Worm (Caenorhabditis elegans) whole organism, L3 larva: ENCODE data around the gene fbxa-73.
A peak's percentile ranks its signal among the peaks of the same experiment; 100 is the strongest.

Experiments used
- ZK546.5 ChIP-seq: sonication (generic microtip); optimal IDR thresholded peaks from 2 replicates; lab custom pipeline; 2017; ENCODE audit warnings: missing biosample characterization, missing genetic modification characterization
- ama-1 ChIP-seq: fragments of 150-350 bp; optimal IDR thresholded peaks from 2 replicates; lab custom pipeline; 2018
- ceh-16 ChIP-seq: sonication (generic microtip); optimal IDR thresholded peaks from 2 replicates; lab custom pipeline; 2017; ENCODE audit warnings: missing biosample characterization, missing genetic modification characterization
- ceh-28 ChIP-seq: fragments of 150-350 bp; optimal IDR thresholded peaks from 2 replicates; lab custom pipeline; 2014; ENCODE audit warnings: missing biosample characterization, missing genetic modification reagents, missing genetic modification characterization
- daf-12 ChIP-seq: fragments of 150-350 bp; optimal IDR thresholded peaks from 2 replicates; lab custom pipeline; 2014; ENCODE audit warnings: missing biosample characterization, missing genetic modification reagents, missing genetic modification characterization
- egl-5 ChIP-seq: fragments of 150-350 bp; optimal IDR thresholded peaks from 2 replicates; lab custom pipeline; 2017; ENCODE audit warnings: missing biosample characterization, missing genetic modification reagents, missing genetic modification characterization, inconsistent platforms
- elt-1 ChIP-seq: fragments of 150-350 bp; optimal IDR thresholded peaks from 2 replicates; lab custom pipeline; 2014; ENCODE audit warnings: missing biosample characterization, missing genetic modification characterization
- elt-2 ChIP-seq: sonication (generic microtip); optimal IDR thresholded peaks from 2 replicates; lab custom pipeline; 2016; ENCODE audit warnings: missing genetic modification reagents, mild to moderate bottlenecking, missing genetic modification characterization, missing compliant biosample characterization
- elt-3 ChIP-seq, 3 experiments: fragments of 150-350 bp in 1 of 3; sonication (generic microtip) in 2 of 3; optimal IDR thresholded peaks; 2 replicates in 2 of 3; 4 replicates in 1 of 3; lab custom pipeline; 2014 to 2017; ENCODE audit warnings: missing biosample characterization in 3 of 3, missing genetic modification characterization in 3 of 3
- eor-1 ChIP-seq, 2 experiments: fragments of 150-350 bp; optimal IDR thresholded peaks; 2 replicates each; lab custom pipeline; 2014 to 2018; ENCODE audit warnings: missing biosample characterization in 2 of 2, missing genetic modification characterization in 2 of 2
- fkh-10 ChIP-seq: sonication (generic microtip); optimal IDR thresholded peaks from 2 replicates; lab custom pipeline; 2017; ENCODE audit warnings: missing biosample characterization, missing genetic modification reagents, missing genetic modification characterization
- fkh-2 ChIP-seq: fragments of 150-350 bp; optimal IDR thresholded peaks from 2 replicates; lab custom pipeline; 2014; ENCODE audit warnings: missing biosample characterization, missing genetic modification reagents, missing genetic modification characterization
- fos-1 ChIP-seq: fragments of 150-350 bp; optimal IDR thresholded peaks from 2 replicates; lab custom pipeline; 2014; ENCODE audit warnings: missing biosample characterization, missing genetic modification characterization
- lin-15B ChIP-seq: fragments of 150-350 bp; optimal IDR thresholded peaks from 2 replicates; lab custom pipeline; 2014; ENCODE audit warnings: missing biosample characterization, missing genetic modification characterization
- lin-39 ChIP-seq: fragments of 150-350 bp; optimal IDR thresholded peaks from 2 replicates; lab custom pipeline; 2018; ENCODE audit warnings: missing biosample characterization, missing genetic modification reagents, missing genetic modification characterization
- nfya-1 ChIP-seq: sonication (generic microtip); optimal IDR thresholded peaks from 2 replicates; lab custom pipeline; 2017; ENCODE audit warnings: missing genetic modification characterization, mild to moderate bottlenecking, missing compliant biosample characterization, antibody characterized with exemption, moderate library complexity; ENCODE audit not compliant: insufficient read depth
- nhr-11 ChIP-seq: fragments of 150-350 bp; optimal IDR thresholded peaks from 2 replicates; lab custom pipeline; 2014; ENCODE audit warnings: missing biosample characterization, missing genetic modification characterization
- nhr-12 ChIP-seq: fragments of 150-350 bp; optimal IDR thresholded peaks from 2 replicates; lab custom pipeline; 2014; ENCODE audit warnings: missing biosample characterization, missing genetic modification characterization
- nhr-23 ChIP-seq: fragments of 150-350 bp; optimal IDR thresholded peaks from 2 replicates; lab custom pipeline; 2014; ENCODE audit warnings: missing biosample characterization, missing genetic modification reagents, missing genetic modification characterization
- nhr-25 ChIP-seq: sonication (generic microtip); optimal IDR thresholded peaks from 2 replicates; lab custom pipeline; 2017; ENCODE audit warnings: missing biosample characterization, missing genetic modification characterization
- nhr-76 ChIP-seq: fragments of 150-350 bp; sonication (generic microtip); optimal IDR thresholded peaks from 5 replicates; lab custom pipeline; 2014; ENCODE audit warnings: missing biosample characterization, missing genetic modification characterization
- nhr-77 ChIP-seq: fragments of 150-350 bp; optimal IDR thresholded peaks from 2 replicates; lab custom pipeline; 2014; ENCODE audit warnings: missing biosample characterization, missing genetic modification characterization
- pqm-1 ChIP-seq: fragments of 150-350 bp; optimal IDR thresholded peaks from 2 replicates; lab custom pipeline; 2017; ENCODE audit warnings: missing biosample characterization, missing genetic modification characterization, inconsistent platforms
- sea-2 ChIP-seq: fragments of 150-350 bp; sonication (generic microtip); optimal IDR thresholded peaks from 4 replicates; lab custom pipeline; 2014; ENCODE audit warnings: missing biosample characterization, missing genetic modification reagents, missing genetic modification characterization
- skn-1 ChIP-seq: fragments of 150-350 bp; optimal IDR thresholded peaks from 2 replicates; lab custom pipeline; 2014; ENCODE audit warnings: missing biosample characterization, missing genetic modification characterization
- snpc-4 ChIP-seq: fragments of 150-350 bp; optimal IDR thresholded peaks from 2 replicates; lab custom pipeline; 2014; ENCODE audit warnings: missing biosample characterization, missing genetic modification characterization
- tbx-2 ChIP-seq: sonication (generic microtip); optimal IDR thresholded peaks from 2 replicates; lab custom pipeline; 2016; ENCODE audit warnings: mild to moderate bottlenecking, missing genetic modification characterization, missing compliant biosample characterization
- unc-39 ChIP-seq: sonication (generic microtip); optimal IDR thresholded peaks from 4 replicates; lab custom pipeline; 2017; ENCODE audit warnings: missing biosample characterization, missing genetic modification characterization
- unc-62 ChIP-seq: fragments of 150-350 bp; sonication (generic microtip); optimal IDR thresholded peaks from 4 replicates; lab custom pipeline; 2014; ENCODE audit warnings: missing biosample characterization, missing genetic modification reagents, missing genetic modification characterization
- zag-1 ChIP-seq: fragments of 150-350 bp; optimal IDR thresholded peaks from 2 replicates; lab custom pipeline; 2014; ENCODE audit warnings: missing biosample characterization, missing genetic modification characterization
- ztf-11 ChIP-seq: fragments of 150-350 bp; optimal IDR thresholded peaks from 2 replicates; lab custom pipeline; 2014; ENCODE audit warnings: missing biosample characterization, missing genetic modification characterization

The fbxa-73 gene

DNA sequence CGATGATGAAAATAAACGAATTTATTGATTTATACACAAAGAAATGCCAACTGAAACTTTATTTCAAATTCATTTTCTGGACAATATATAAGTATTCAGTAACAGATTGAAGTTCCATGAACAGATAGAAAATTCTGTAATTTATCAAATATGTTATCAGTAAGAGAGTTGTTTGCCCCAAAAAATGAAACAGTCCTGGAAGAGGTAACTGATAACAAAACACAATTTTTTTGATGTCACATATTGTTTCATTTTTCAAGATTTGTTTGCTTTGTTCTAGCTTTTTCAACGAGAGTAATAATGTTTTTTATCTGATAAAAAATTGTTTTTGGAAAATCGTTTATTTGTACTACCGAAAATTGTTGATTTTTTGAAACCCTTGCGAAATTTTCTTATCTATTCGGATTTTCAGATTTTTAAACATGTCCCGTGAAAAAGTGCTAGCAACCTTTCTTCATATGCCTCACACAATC is at the start of gene fbxa-73:
TSS of gene fbxa-73 (plus strand) at position 423 of the 473 bp plus-strand sequence.
- TF ChIP-seq zag-1: no peak
- peak; percentile 69 for TF ChIP-seq elt-2
- no peak for TF ChIP-seq unc-62 (GFP tag; lab: Kevin White, UChicago)
- TF ChIP-seq pqm-1 (tag; lab: Kevin White, UChicago): peak; percentile 35

DNA sequence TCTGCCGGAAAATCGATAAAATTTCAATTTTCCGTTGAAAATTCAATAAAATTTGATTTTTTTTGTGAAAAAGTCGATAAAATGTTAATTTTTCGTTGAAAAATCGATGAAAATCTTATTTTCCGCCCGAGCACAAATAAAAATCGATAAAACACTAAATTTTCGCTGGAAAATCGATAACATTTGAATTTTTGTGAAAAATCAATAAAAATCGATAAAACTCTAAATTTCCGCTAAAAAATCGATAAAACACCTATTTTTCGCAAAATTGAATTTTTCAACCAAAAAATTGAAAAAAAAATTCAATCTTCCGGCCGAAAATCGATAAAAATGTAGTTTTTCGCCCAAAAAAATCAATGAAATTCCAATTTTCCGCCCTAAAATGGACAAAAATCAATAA is 48.1 kb upstream of the fbxa-73 start:
- no peak for TF ChIP-seq sea-2 (GFP tag; lab: Kevin White, UChicago)
- TF ChIP-seq ceh-28 (tag; lab: Kevin White, UChicago): peak; percentile 89
- no peak for TF ChIP-seq unc-39 (tag; lab: Kevin White, UChicago)

DNA sequence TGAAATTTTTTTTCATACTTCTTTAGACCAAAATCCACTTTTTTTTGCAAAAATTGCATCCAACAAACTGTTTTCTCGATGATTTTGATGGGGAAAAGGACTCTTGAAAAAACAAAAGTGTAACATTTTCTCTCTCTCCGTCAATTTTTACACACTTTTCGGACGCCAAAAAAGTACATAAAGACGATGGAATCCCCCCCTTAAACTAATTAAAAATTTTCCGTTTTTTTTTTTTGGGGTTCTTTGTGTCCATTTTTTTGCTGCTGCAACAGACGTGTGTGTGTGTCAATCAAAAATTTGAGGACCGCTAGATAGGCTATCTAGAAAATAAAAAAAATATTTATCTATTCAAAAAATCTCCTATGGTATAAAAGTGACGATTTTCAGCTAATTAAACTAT is 45.4 kb upstream of the fbxa-73 start, which contains the start of gene C39B5.5:
TSS of gene C39B5.5 (plus strand) at position 301 of the 400 bp plus-strand sequence.
- TF ChIP-seq tbx-2 (tag; lab: Kevin White, UChicago) (no peak), nhr-77 (tag; lab: Kevin White, UChicago) (no peak), nhr-12 (no peak), ztf-11 (tag; lab: Kevin White, UChicago) (no peak), fos-1 (tag; lab: Kevin White, UChicago) (no peak), unc-62 (GFP tag; lab: Kevin White, UChicago) (no peak), pqm-1 (tag; lab: Kevin White, UChicago) (no peak), elt-1 (no peak), nhr-23 (no peak), nhr-11 (no peak), eor-1 (tag; optimal IDR thresholded peaks at IDR 0.05; lab: Kevin White, UChicago) (no peak), snpc-4 (tag; lab: Kevin White, UChicago) (no peak)
- TF ChIP-seq, all 47 proteins: peak for 0

DNA sequence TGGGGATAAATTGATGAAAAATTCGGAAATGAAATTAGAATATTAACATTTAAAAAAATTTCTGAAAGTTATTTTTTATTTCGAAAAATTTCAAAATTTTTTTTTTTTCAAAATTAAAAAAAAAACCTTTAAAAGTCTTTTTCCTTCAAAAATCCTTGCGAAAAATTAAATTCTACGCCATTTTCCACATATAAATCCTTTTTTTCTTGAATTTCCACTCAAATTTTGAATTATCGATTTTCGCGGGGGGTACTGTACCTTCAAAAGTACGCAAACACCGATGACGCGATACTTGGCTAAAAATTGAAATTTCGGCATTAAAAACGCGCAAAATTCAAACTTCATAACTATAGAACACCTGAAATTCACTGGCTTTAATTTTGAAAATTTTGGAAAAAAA is 42.6 kb upstream of the fbxa-73 start:
- TF ChIP-seq egl-5 (tag; lab: Kevin White, UChicago) (no peak), nfya-1 (tag; lab: Kevin White, UChicago) (no peak), ZK546.5 (no peak), elt-2 (no peak), ztf-11 (tag; lab: Kevin White, UChicago) (no peak), nhr-25 (tag; lab: Kevin White, UChicago) (no peak), unc-39 (tag; lab: Kevin White, UChicago) (no peak), nhr-76 (no peak)

DNA sequence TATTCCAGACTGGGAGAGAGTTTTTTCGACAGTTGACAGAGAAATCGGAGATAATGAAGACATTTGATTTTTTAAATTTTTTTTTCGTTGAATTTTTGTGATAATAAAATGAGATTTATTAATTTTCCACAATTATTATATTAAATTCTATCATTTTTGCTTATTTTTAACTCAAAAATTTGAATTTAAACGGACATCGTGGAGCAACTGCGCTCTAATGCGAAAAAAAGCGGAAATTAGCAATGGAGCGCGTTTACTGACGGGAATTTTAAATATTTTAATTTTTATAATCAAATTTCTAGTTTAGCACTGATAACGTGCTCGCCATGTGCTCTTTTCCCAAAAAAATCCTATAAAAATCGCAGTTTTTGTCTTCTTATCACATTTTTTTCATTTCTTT is 42.1 kb upstream of the fbxa-73 start, which contains the start of gene C39B5.14:
TSS of gene C39B5.14 (plus strand) at position 301 of the 400 bp plus-strand sequence.
- TF ChIP-seq fkh-10 (GFP tag; lab: Kevin White, UChicago): no peak
- peak; percentile 56 for TF ChIP-seq elt-2

DNA sequence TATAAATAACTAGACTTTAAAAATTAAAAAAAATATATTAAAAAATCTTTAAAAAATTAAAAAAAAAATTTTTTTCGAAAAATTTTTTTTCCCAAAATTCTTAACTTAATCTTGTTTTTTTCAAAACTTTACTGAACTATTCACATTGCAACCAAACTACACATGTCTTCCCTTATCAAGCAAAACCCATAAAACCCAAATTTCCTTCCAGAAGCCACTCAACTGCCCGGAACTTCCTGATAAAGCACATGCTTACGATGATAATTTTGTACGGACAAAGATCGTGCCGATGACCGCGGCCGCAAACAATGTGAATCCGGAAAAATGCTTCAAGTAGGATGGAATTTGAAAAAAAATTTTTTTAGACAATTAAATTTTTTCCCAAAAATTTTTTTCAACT is 40.9 kb upstream of the fbxa-73 start:
- TF ChIP-seq pqm-1 (tag; lab: Kevin White, UChicago) (peak; percentile 23), ama-1 (lab: Kevin White, UChicago) (no peak), elt-2 (peak; percentile 70), lin-39 (tag; lab: Kevin White, UChicago) (no peak), skn-1 (no peak)

DNA sequence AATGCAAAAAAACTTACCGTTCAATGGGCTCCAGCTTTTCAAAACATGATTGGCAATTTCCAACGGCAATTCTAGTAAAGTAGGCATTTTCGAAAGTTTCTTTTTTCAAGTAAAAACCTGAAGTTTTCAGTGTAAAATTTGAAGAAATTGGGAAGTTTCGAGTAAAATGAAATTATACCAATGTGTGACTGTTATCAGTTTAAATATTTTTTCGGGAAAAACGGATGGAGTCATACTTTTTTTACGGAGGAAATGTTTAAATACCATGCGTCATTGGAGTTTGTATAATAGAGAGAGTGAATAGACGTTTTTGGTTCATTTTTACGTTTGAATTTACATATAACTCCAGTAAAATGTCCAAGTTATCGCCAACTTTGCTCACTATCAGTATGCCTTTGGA is 33.8 kb upstream of the fbxa-73 start, which contains the start of gene fbxa-12:
TSS of gene fbxa-12 (plus strand) at position 301 of the 400 bp plus-strand sequence.
- TF ChIP-seq elt-3 (tag; optimal IDR thresholded peaks at IDR 0.05; lab: Kevin White, UChicago) (no peak), daf-12 (no peak), skn-1 (no peak), unc-62 (GFP tag; lab: Kevin White, UChicago) (no peak), fkh-2 (no peak), pqm-1 (tag; lab: Kevin White, UChicago) (no peak), tbx-2 (tag; lab: Kevin White, UChicago) (no peak), ceh-16 (no peak), lin-15B (tag; lab: Kevin White, UChicago) (no peak)
